Fruit fly (Drosophila melanogaster) whole organism, adult: Measurements from ENCODE around the gene Galk.

Source experiments
- CG11617 ChIP-seq: fragments of 200-800 bp; sonication (Bioruptor generic); optimal IDR thresholded peaks from 2 replicates; lab custom pipeline; 2017; ENCODE audit warnings: mild to moderate bottlenecking, missing biosample characterization, missing genetic modification reagents, missing genetic modification characterization
- CG12768 ChIP-seq: fragments of 200-800 bp; sonication (Bioruptor generic); optimal IDR thresholded peaks from 2 replicates; lab custom pipeline; 2017; ENCODE audit warnings: missing biosample characterization, missing genetic modification characterization, mild to moderate bottlenecking, moderate library complexity, missing genetic modification reagents
- CG14711 ChIP-seq: fragments of 200-800 bp; sonication (Bioruptor generic); optimal IDR thresholded peaks from 2 replicates; lab custom pipeline; 2018; ENCODE audit warnings: missing biosample characterization, mild to moderate bottlenecking, missing genetic modification characterization, moderate library complexity
- CG1620 ChIP-seq: fragments of 200-800 bp; sonication (Bioruptor generic); optimal IDR thresholded peaks from 2 replicates; lab custom pipeline; 2016; ENCODE audit warnings: missing biosample characterization, missing genetic modification characterization
- CG33017 ChIP-seq: fragments of 200-800 bp; sonication (Bioruptor generic); optimal IDR thresholded peaks from 2 replicates; lab custom pipeline; 2018; ENCODE audit warnings: missing biosample characterization, mild to moderate bottlenecking, missing genetic modification characterization, moderate library complexity
- CG5204 ChIP-seq: fragments of 200-800 bp; sonication (Bioruptor generic); optimal IDR thresholded peaks from 2 replicates; lab custom pipeline; 2016; ENCODE audit warnings: missing biosample characterization, missing genetic modification characterization
- CG7045 ChIP-seq: fragments of 200-800 bp; sonication (Bioruptor generic); optimal IDR thresholded peaks from 2 replicates; lab custom pipeline; 2017; ENCODE audit warnings: missing biosample characterization, mild to moderate bottlenecking, missing genetic modification characterization
- CG7101 ChIP-seq: fragments of 200-800 bp; sonication (Bioruptor generic); optimal IDR thresholded peaks from 2 replicates; lab custom pipeline; 2018; ENCODE audit warnings: missing biosample characterization, mild to moderate bottlenecking, missing genetic modification characterization, moderate library complexity
- Clk ChIP-seq: fragments of 200-800 bp; sonication (Bioruptor generic); optimal IDR thresholded peaks from 2 replicates; lab custom pipeline; 2017; ENCODE audit warnings: missing biosample characterization, missing genetic modification characterization
- Crg-1 ChIP-seq: fragments of 200-800 bp; sonication (Bioruptor generic); optimal IDR thresholded peaks from 2 replicates; lab custom pipeline; 2016; ENCODE audit warnings: missing biosample characterization, missing genetic modification characterization
- Hr96 ChIP-seq: fragments of 200-800 bp; sonication (Bioruptor generic); optimal IDR thresholded peaks from 2 replicates; lab custom pipeline; 2016; ENCODE audit warnings: missing biosample characterization, missing genetic modification characterization
- Mnt ChIP-seq: fragments of 200-800 bp; sonication (Bioruptor generic); optimal IDR thresholded peaks from 2 replicates; lab custom pipeline; 2016; ENCODE audit warnings: missing biosample characterization, mild to moderate bottlenecking, missing genetic modification characterization
- bab1 ChIP-seq: fragments of 200-800 bp; sonication (Bioruptor generic); optimal IDR thresholded peaks from 3 replicates; lab custom pipeline; 2019; ENCODE audit warnings: missing biosample characterization, mild to moderate bottlenecking, missing genetic modification characterization, moderate library complexity
- cic ChIP-seq: fragments of 200-800 bp; sonication (Bioruptor generic); optimal IDR thresholded peaks from 2 replicates; lab custom pipeline; 2017; ENCODE audit warnings: missing biosample characterization, mild to moderate bottlenecking, missing genetic modification characterization, moderate library complexity
- cnc ChIP-seq, 2 experiments: fragments of >200 bp; optimal IDR thresholded peaks; 2 replicates each; lab custom pipeline; 2017
- kay ChIP-seq: fragments of 200-800 bp; sonication (Bioruptor generic); peaks from one replicate; lab custom pipeline; 2016; ENCODE audit warnings: missing biosample characterization, missing genetic modification characterization, borderline replicate concordance
- ovo ChIP-seq: fragments of 200-800 bp; sonication (Bioruptor generic); optimal IDR thresholded peaks from 2 replicates; lab custom pipeline; 2016; ENCODE audit warnings: missing biosample characterization, missing genetic modification characterization
- pad ChIP-seq: fragments of 200-800 bp; sonication (Bioruptor generic); optimal IDR thresholded peaks from 3 replicates; lab custom pipeline; 2017; ENCODE audit warnings: missing biosample characterization, missing genetic modification characterization, mild to moderate bottlenecking, moderate library complexity, missing genetic modification reagents
- tj ChIP-seq: fragments of 200-800 bp; sonication (Bioruptor generic); optimal IDR thresholded peaks from 3 replicates; lab custom pipeline; 2017; ENCODE audit warnings: missing biosample characterization, mild to moderate bottlenecking, missing genetic modification characterization, moderate library complexity
- toe ChIP-seq: fragments of 200-800 bp; sonication (Bioruptor generic); optimal IDR thresholded peaks from 2 replicates; lab custom pipeline; 2016; ENCODE audit warnings: missing biosample characterization, missing genetic modification characterization

Galk gene

DNA sequence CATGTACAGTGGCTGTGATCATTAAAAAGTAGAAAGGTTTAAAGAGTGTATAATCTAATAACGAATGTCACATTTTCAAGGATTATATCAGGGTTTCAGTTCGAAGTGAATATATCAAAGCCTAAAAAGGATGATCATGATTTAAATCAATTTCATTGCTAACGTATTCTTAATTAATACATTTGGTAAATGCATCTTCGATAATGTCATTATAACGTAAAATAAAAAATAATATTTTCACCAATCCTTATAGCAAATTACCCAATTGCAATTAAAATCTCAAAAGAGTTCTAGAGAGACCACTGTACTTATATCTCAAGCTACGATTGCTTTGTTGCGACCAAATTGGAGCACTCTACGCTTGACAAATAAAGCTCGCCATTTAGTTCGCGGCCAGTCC, 3.8 kb downstream of the Galk start:
- TF ChIP-seq CG14711 (no peak), CG12768 (no peak), Mnt (no peak), pad (GFP tag; lab: Kevin White, UChicago) (no peak), CG11617 (GFP tag; lab: Kevin White, UChicago) (no peak), CG7101 (tag; lab: Kevin White, UChicago) (no peak), Hr96 (GFP tag; lab: Kevin White, UChicago) (no peak), CG1620 (GFP tag; lab: Kevin White, UChicago) (no peak)

DNA sequence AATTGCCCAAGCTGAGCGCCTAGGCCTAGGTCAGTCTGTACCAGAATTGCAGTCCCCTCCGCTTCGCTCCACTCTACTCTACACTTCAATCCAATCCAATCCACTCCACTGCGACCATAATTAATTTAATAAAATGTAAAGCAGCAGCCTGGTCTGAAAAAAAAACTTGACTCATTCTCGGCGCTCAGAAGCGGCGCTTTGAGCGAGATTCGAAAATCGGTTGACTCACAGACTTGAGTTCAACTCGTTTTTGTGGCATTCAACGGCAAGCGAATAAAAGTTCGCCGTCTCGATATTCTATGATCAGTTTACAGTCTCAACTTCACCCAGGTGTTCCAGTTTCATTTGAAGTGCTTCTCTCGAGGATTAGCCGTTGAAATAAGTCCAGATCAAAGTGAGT, 4.4 kb downstream of the Galk start, which contains the start of gene CG13314:
Gene CG13314 (plus strand): TSS at position 301 of the 400 bp plus-strand sequence.
- TF ChIP-seq CG5204 (no peak), CG11617 (GFP tag; lab: Kevin White, UChicago) (no peak), Crg-1 (GFP tag; lab: Kevin White, UChicago) (no peak), tj (no peak), pad (GFP tag; lab: Kevin White, UChicago) (no peak), CG7045 (GFP tag; lab: Kevin White, UChicago) (no peak)

dm6 chr3L:8979780-8980179, 6.1 kb downstream of the Galk start, which contains the start of gene CG5644:
CG5644 (minus strand) TSS chr3L:8979880.
- TF ChIP-seq toe (GFP tag; lab: Kevin White, UChicago) (no peak), pad (GFP tag; lab: Kevin White, UChicago) (no peak), CG14711 (no peak), Hr96 (GFP tag; lab: Kevin White, UChicago) (no peak), tj (peak; percentile 0), ovo (GFP tag; lab: Kevin White, UChicago) (no peak), bab1 (GFP tag; lab: Kevin White, UChicago) (no peak)

DNA sequence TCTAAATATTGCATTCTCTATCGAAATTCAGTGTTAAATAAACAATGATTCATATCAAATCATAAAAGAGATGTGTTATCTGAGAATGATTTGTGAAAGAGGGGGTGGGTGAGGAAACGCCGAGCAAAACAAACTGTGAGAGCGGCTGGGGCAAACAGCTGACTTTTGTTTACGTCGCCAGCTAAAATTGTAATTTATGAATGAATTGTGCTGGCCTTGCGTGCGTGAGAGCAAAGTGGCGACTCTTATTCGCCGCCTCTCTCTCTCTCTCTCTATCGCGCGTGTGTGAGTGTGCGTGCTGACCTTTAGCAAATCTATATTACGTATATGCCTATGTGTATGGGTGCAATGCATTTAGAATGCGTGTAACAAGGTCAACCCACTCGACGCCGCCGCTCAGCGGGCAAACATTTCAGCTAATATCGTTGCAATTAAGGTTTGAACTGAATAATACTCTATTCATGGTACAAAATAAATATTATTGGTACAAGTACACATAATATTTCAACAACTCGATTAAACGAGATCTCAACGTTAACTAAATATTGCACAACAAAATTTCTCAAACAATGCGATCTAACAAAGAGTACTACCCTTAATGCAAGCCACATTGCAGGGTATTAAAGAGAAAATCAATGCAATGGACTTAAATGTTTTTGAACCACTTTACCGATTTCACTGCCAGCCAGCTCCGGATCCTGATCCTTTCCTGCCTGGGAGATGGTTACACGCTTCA, 7.0 kb downstream of the Galk start:
- TF ChIP-seq CG14711 = peak; percentile 51
- TF ChIP-seq CG12768 = peak; percentile 31
- peak; percentile 66 for TF ChIP-seq CG7101 (tag; lab: Kevin White, UChicago)
- peak; percentile 20 for TF ChIP-seq Crg-1 (GFP tag; lab: Kevin White, UChicago)
- peak; percentile 83 for TF ChIP-seq CG33017 (tag; lab: Kevin White, UChicago)
- peak; percentile 38 for TF ChIP-seq bab1 (GFP tag; lab: Kevin White, UChicago)
- no peak for TF ChIP-seq toe (GFP tag; lab: Kevin White, UChicago)
- TF ChIP-seq CG11617 (GFP tag; lab: Kevin White, UChicago) = peak; percentile 36
- TF ChIP-seq CG7045 (GFP tag; lab: Kevin White, UChicago) = peak; percentile 53
- TF ChIP-seq tj = peak; percentile 21
- no peak for TF ChIP-seq Clk (GFP tag; lab: Kevin White, UChicago)
- no peak for TF ChIP-seq cnc (optimal IDR thresholded peaks at IDR 0.05; lab: Kevin White, UChicago)
- peak; percentile 6 for TF ChIP-seq Mnt
- peak; percentile 98 for TF ChIP-seq cic (GFP tag; lab: Kevin White, UChicago)

DNA sequence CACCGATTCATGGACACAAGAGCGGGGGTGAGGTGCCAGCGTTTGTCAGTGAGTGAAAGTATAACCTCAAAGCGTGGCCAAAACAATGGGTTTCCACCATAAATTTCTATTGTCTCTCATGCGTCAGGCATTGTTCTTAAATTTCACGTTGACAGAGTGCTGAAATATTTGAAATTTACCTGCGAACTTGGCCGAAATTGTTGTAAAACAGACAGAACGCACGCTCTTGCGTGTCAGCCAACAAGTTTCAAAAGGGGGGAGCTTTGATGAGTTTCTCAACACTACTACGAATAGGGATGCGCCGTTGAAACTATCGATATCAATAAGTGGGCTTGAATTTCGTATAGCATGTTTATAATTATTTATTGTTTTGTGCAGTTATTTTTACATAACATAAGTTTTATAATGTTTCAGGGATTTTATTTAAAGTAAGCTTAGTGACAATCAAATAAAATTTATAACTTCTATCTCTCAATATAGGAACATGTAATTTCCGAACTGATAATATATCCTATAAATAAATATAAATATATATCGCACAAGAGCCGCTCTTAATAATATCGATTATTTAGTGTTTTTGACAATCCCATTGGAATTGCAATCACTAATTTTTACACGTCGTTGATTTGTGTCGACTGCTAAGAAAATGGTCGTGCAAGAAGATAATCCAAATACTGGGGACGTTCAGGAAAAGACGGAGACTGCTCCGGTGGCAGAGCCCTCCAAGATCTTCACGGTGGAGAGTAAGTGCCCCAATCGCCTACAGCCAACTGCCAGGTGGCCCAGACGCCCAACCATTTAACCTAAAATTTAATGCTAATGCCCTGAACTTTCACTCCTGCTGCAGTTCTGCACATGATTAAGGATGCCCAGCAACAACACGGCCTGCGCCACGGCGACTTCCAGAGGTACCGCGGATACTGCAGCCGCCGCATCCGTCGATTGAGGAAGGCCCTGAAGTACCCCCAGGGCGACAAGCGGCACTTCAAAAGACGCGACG, 11.1 kb downstream of the Galk start, which contains the start of the genes pix and Srp68:
Gene pix (minus strand): TSS at position 288 of the 1,000 bp plus-strand sequence.
Gene Srp68 (plus strand): TSS at position 569 of the 1,000 bp plus-strand sequence.
- TF ChIP-seq CG12768 = peak; percentile 78
- peak; percentile 55 for TF ChIP-seq cic (GFP tag; lab: Kevin White, UChicago)
- no peak for TF ChIP-seq toe (GFP tag; lab: Kevin White, UChicago)
- TF ChIP-seq tj = peak; percentile 58
- TF ChIP-seq Clk (GFP tag; lab: Kevin White, UChicago) = peak; percentile 58
- peak; percentile 70 for TF ChIP-seq CG1620 (GFP tag; lab: Kevin White, UChicago)
- TF ChIP-seq CG7101 (tag; lab: Kevin White, UChicago) = peak; percentile 80
- TF ChIP-seq CG11617 (GFP tag; lab: Kevin White, UChicago) = peak; percentile 90
- peak; percentile 82 for TF ChIP-seq pad (GFP tag; lab: Kevin White, UChicago)
- TF ChIP-seq Crg-1 (GFP tag; lab: Kevin White, UChicago) = peak; percentile 86
- TF ChIP-seq cnc (optimal IDR thresholded peaks at IDR 0.05; lab: Kevin White, UChicago) = no peak
- TF ChIP-seq CG33017 (tag; lab: Kevin White, UChicago) = peak; percentile 62
- no peak for TF ChIP-seq kay (GFP tag; lab: Kevin White, UChicago)
- peak; percentile 74 for TF ChIP-seq ovo (GFP tag; lab: Kevin White, UChicago)
- peak; percentile 73 for TF ChIP-seq CG14711
- TF ChIP-seq CG7045 (GFP tag; lab: Kevin White, UChicago) = peak; percentile 70
- peak; percentile 82 for TF ChIP-seq Mnt
- TF ChIP-seq CG5204 = no peak
- TF ChIP-seq Hr96 (GFP tag; lab: Kevin White, UChicago) = no peak
- peak; percentile 54 for TF ChIP-seq bab1 (GFP tag; lab: Kevin White, UChicago)
